Worm (Caenorhabditis elegans) whole organism, L3 larva: ENCODE data around the gene ttr-34.

ENCODE experiments used
- ZK546.5 ChIP-seq: sonication (generic microtip); optimal IDR thresholded peaks from 2 replicates; lab custom pipeline; 2017; ENCODE audit warnings: missing biosample characterization, missing genetic modification characterization
- ama-1 ChIP-seq: fragments of 150-350 bp; optimal IDR thresholded peaks from 2 replicates; lab custom pipeline; 2018
- ceh-28 ChIP-seq: fragments of 150-350 bp; optimal IDR thresholded peaks from 2 replicates; lab custom pipeline; 2014; ENCODE audit warnings: missing biosample characterization, missing genetic modification reagents, missing genetic modification characterization
- ceh-82 ChIP-seq: fragments of 150-350 bp; optimal IDR thresholded peaks from 2 replicates; lab custom pipeline; 2014; ENCODE audit warnings: missing biosample characterization, missing genetic modification characterization
- ceh-9 ChIP-seq: sonication (generic microtip); optimal IDR thresholded peaks from 2 replicates; lab custom pipeline; 2018; ENCODE audit warnings: missing biosample characterization, missing genetic modification characterization
- egl-27 ChIP-seq: sonication (generic microtip); optimal IDR thresholded peaks from 4 replicates; lab custom pipeline; 2017; ENCODE audit warnings: missing biosample characterization, missing genetic modification reagents, missing genetic modification characterization
- elt-1 ChIP-seq: fragments of 150-350 bp; optimal IDR thresholded peaks from 2 replicates; lab custom pipeline; 2014; ENCODE audit warnings: missing biosample characterization, missing genetic modification characterization
- mdl-1 ChIP-seq: fragments of 150-350 bp; optimal IDR thresholded peaks from 2 replicates; lab custom pipeline; 2014; ENCODE audit warnings: missing biosample characterization, missing genetic modification characterization
- nhr-77 ChIP-seq: fragments of 150-350 bp; optimal IDR thresholded peaks from 2 replicates; lab custom pipeline; 2014; ENCODE audit warnings: missing biosample characterization, missing genetic modification characterization
- skn-1 ChIP-seq: fragments of 150-350 bp; optimal IDR thresholded peaks from 2 replicates; lab custom pipeline; 2014; ENCODE audit warnings: missing biosample characterization, missing genetic modification characterization
- tbx-2 ChIP-seq: sonication (generic microtip); optimal IDR thresholded peaks from 2 replicates; lab custom pipeline; 2016; ENCODE audit warnings: mild to moderate bottlenecking, missing genetic modification characterization, missing compliant biosample characterization

- TF ChIP-seq ZK546.5 (tag; lab: Kevin White, UChicago) (no peak), tbx-2 (tag; lab: Kevin White, UChicago) (no peak), egl-27 (no peak), ama-1 (lab: Kevin White, UChicago) (no peak), ceh-82 (tag; lab: Kevin White, UChicago) (no peak), elt-1 (tag; lab: Kevin White, UChicago) (no peak), mdl-1 (tag; lab: Kevin White, UChicago) (no peak), ceh-28 (tag; lab: Kevin White, UChicago) (no peak), ceh-9 (tag; lab: Kevin White, UChicago) (no peak), nhr-77 (tag; lab: Kevin White, UChicago) (no peak), skn-1 (tag; lab: Kevin White, UChicago) (no peak)
Observed at ce11 chrX:13115694-13116093, 23.9 kb upstream of the ttr-34 start.
